Worm (Caenorhabditis elegans): ENCODE results near the gene gtr-1.

Gene gtr-1

DNA sequence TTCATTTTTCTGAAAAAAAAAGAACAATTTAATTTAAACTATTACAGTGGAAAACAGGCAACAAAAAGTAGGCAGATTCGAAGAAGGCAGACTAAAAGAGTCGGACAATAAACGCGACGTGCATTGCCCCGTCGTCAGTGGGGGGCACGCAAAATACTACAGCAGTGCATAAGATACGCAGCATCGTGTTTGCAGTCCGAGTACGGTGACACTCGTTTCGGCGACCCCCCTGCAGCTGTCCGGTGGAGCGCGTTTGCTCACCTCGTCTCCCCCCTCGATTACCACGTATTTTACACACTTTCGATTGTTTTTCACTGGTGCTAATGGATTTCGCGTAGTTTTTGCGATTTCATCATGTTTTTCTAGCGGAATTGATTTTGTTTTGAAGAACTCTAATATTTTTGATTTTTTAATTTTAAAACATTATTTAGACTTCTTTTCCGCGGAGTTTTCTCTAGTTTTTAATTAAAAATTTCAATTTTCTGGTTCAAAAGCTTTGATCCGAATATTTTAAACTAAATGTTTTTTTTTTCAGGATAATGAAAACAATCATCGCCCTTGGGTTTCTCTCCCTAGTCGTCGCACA, 34.4 kb upstream of the gtr-1 start, which contains the start of the genes trap-2 and ile-2 (continued):
- TF ChIP-seq ceh-22 (tag; optimal IDR thresholded peaks at IDR 0.05) (peak; percentile 25), ama-1 (optimal IDR thresholded peaks at IDR 0.05) (no peak), ztf-16 (tag; optimal IDR thresholded peaks at IDR 0.05) (peak; percentile 36), elt-2 (tag; optimal IDR thresholded peaks at IDR 0.05) (peak; percentile 48), fkh-10 (GFP tag; optimal IDR thresholded peaks at IDR 0.05) (no peak), hlh-8 (tag; optimal IDR thresholded peaks at IDR 0.05) (no peak), ahr-1 (tag; optimal IDR thresholded peaks at IDR 0.05) (no peak), nfya-1 (tag; optimal IDR thresholded peaks at IDR 0.05) (peak; percentile 92), lin-11 (tag; optimal IDR thresholded peaks at IDR 0.05) (no peak), zip-5 (tag; optimal IDR thresholded peaks at IDR 0.05) (no peak), pat-9 (tag; optimal IDR thresholded peaks at IDR 0.05) (peak; percentile 43), hlh-6 (tag; optimal IDR thresholded peaks at IDR 0.05) (no peak), eyg-1 (tag; optimal IDR thresholded peaks at IDR 0.05) (no peak), lim-6 (tag; optimal IDR thresholded peaks at IDR 0.05) (no peak), ceh-19 (GFP tag; optimal IDR thresholded peaks at IDR 0.05) (no peak), syd-9 (tag; optimal IDR thresholded peaks at IDR 0.05) (peak; percentile 53), elt-4 (tag; optimal IDR thresholded peaks at IDR 0.05) (no peak)

ce11 chrX:769550-769949, 33.0 kb upstream of the gtr-1 start:
- TF ChIP-seq pqm-1 (tag; optimal IDR thresholded peaks at IDR 0.05) (no peak), tbx-2 (tag; optimal IDR thresholded peaks at IDR 0.05) (no peak), ceh-2 (tag; optimal IDR thresholded peaks at IDR 0.05) (no peak), ama-1 (optimal IDR thresholded peaks at IDR 0.05) (no peak), ahr-1 (tag; optimal IDR thresholded peaks at IDR 0.05) (no peak), pag-3 (tag; optimal IDR thresholded peaks at IDR 0.05; ENCODE audit: borderline replicate concordance) (no peak), zip-5 (tag; optimal IDR thresholded peaks at IDR 0.05) (no peak), ceh-18 (tag; optimal IDR thresholded peaks at IDR 0.05) (no peak), unc-3 (GFP tag; conservative IDR thresholded peaks at IDR 0.05) (no peak), unc-3 (tag; optimal IDR thresholded peaks at IDR 0.05) (no peak), rnt-1 (tag; optimal IDR thresholded peaks at IDR 0.05) (no peak)

ce11 chrX:770537-770936, 32.0 kb upstream of the gtr-1 start, which contains the start of gene T04G9.7:
Gene T04G9.7 (plus strand): TSS chrX:770837.
- TF ChIP-seq ceh-34 (tag; optimal IDR thresholded peaks at IDR 0.05) = no peak
- no peak for TF ChIP-seq F13H6.1 (tag; optimal IDR thresholded peaks at IDR 0.05)
- no peak for TF ChIP-seq fkh-10 (GFP tag; optimal IDR thresholded peaks at IDR 0.05)
- TF ChIP-seq ceh-9 (tag; optimal IDR thresholded peaks at IDR 0.05) = no peak
- no peak for TF ChIP-seq C08G9.2 (tag; optimal IDR thresholded peaks at IDR 0.05)
- TF ChIP-seq nhr-11 (tag; optimal IDR thresholded peaks at IDR 0.05) = no peak
- TF ChIP-seq Y22D7AL.16 (tag; optimal IDR thresholded peaks at IDR 0.05) = no peak
- TF ChIP-seq che-1 (tag; optimal IDR thresholded peaks at IDR 0.05) = no peak
- no peak for TF ChIP-seq ceh-45 (GFP tag; IDR thresholded peaks at IDR 0.05)
- TF ChIP-seq pros-1 (tag; optimal IDR thresholded peaks at IDR 0.05) = no peak

DNA sequence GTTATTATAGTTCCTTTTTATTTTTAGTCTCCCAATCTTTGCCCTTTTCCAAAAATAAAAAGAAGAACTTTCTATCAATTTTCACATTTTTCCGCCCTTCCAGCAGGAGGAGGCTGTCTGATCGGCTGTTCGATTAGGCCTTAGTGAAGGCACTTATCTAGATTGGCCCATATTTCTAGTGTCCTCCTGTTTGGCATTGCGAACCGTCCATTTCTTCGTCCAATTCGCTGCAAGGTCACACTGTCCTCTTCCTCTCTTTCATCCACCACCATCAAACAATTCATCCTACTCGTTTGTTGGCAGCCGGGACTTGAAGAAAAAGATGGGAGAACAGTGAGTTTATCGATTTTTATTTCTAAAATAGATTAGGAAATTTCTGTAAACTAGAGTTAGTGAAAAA, 30.4 kb upstream of the gtr-1 start, which contains the start of gene T04G9.4:
Gene T04G9.4 (plus strand): TSS at position 293 of the 400 bp plus-strand sequence.
- TF ChIP-seq fax-1 (tag; optimal IDR thresholded peaks at IDR 0.05) (no peak), Y22D7AL.16 (tag; optimal IDR thresholded peaks at IDR 0.05) (no peak), unc-3 (GFP tag; conservative IDR thresholded peaks at IDR 0.05) (no peak), unc-3 (tag; optimal IDR thresholded peaks at IDR 0.05) (no peak), dmd-4 (tag; optimal IDR thresholded peaks at IDR 0.05; ENCODE audit: borderline replicate concordance) (no peak), pha-4 (tag; optimal IDR thresholded peaks at IDR 0.05) (no peak), C08G9.2 (tag; optimal IDR thresholded peaks at IDR 0.05) (no peak), unc-42 (tag; optimal IDR thresholded peaks at IDR 0.05) (no peak), ceh-31 (tag; optimal IDR thresholded peaks at IDR 0.05) (no peak), ahr-1 (tag; optimal IDR thresholded peaks at IDR 0.05) (no peak), elt-4 (tag; optimal IDR thresholded peaks at IDR 0.05) (no peak), ceh-34 (tag; optimal IDR thresholded peaks at IDR 0.05) (no peak)
